Worm (Caenorhabditis elegans) whole organism, early embryonic: Measurements from ENCODE around the gene cut-3.

Experiments
- aly-1 ChIP-seq: sonication (generic microtip); optimal IDR thresholded peaks from 2 replicates; lab custom pipeline; 2016; ENCODE audit warnings: missing genetic modification characterization, missing compliant biosample characterization
- ama-1 ChIP-seq: fragments of 150-350 bp; optimal IDR thresholded peaks from 2 replicates; lab custom pipeline; 2014
- ets-7 ChIP-seq: sonication (generic microtip); optimal IDR thresholded peaks from 2 replicates; lab custom pipeline; 2016; ENCODE audit warnings: missing genotype, missing genetic modification characterization, missing compliant biosample characterization
- flt-1 ChIP-seq: fragments of 200-800 bp; sonication (Bioruptor generic); IDR thresholded peaks from 2 replicates; pipeline ENCODE4 v1.3.6; 2022; ENCODE audit warnings: missing genetic modification characterization, missing compliant biosample characterization
- hmbx-1 ChIP-seq: sonication (generic microtip); optimal IDR thresholded peaks from 2 replicates; lab custom pipeline; 2016; ENCODE audit warnings: mild to moderate bottlenecking, missing genetic modification characterization, missing compliant biosample characterization
- hmg-4 ChIP-seq: fragments of 200-800 bp; sonication (Bioruptor generic); optimal IDR thresholded peaks from 2 replicates; lab custom pipeline; 2018; ENCODE audit warnings: mild to moderate bottlenecking, missing genetic modification characterization, missing compliant biosample characterization
- hnd-1 ChIP-seq: sonication (generic microtip); optimal IDR thresholded peaks from 2 replicates; lab custom pipeline; 2016; ENCODE audit warnings: missing genetic modification characterization, missing compliant biosample characterization
- pes-1 ChIP-seq: fragments of 200-800 bp; sonication (Bioruptor generic); IDR thresholded peaks from 2 replicates; pipeline ENCODE4 v1.3.6; 2022; ENCODE audit warnings: missing genetic modification reagents, missing genetic modification characterization, missing compliant biosample characterization
- scrt-1 ChIP-seq: fragments of 200-800 bp; sonication (Bioruptor generic); IDR thresholded peaks from 2 replicates; pipeline ENCODE4 v1.3.6; 2022; ENCODE audit warnings: missing genetic modification characterization, missing compliant biosample characterization
- tbx-11 ChIP-seq: fragments of 200-800 bp; sonication (Bioruptor generic); IDR thresholded peaks from 2 replicates; pipeline ENCODE4 v1.3.6; 2022; ENCODE audit warnings: missing genetic modification characterization, missing compliant biosample characterization
- tbx-37 ChIP-seq: fragments of 200-800 bp; sonication (Bioruptor generic); conservative IDR thresholded peaks from 2 replicates; pipeline ENCODE4 v1.3.6; 2022; ENCODE audit warnings: missing genetic modification reagents, missing genetic modification characterization, missing compliant biosample characterization
- tra-4 ChIP-seq: sonication (generic microtip); optimal IDR thresholded peaks from 2 replicates; lab custom pipeline; 2017; ENCODE audit warnings: missing genetic modification characterization, missing compliant biosample characterization

ce11 chrII:8481731-8482253 lies 35.2 kb upstream of the cut-3 start, which contains the start of gene M05D6.5:
- no peak for TF ChIP-seq tbx-37 (GFP tag; lab: Robert Waterston, UW)
- no peak for TF ChIP-seq hnd-1 (tag; lab: Kevin White, UChicago)
- TF ChIP-seq ama-1 (lab: Kevin White, UChicago) = no peak
- TF ChIP-seq flt-1 = no peak
- TF ChIP-seq tra-4 = no peak
- no peak for TF ChIP-seq aly-1 (tag; lab: Kevin White, UChicago)
- no peak for TF ChIP-seq hmbx-1 (tag; lab: Kevin White, UChicago)
- no peak for TF ChIP-seq hmg-4
- no peak for TF ChIP-seq ets-7 (tag; lab: Kevin White, UChicago)
- no peak for TF ChIP-seq scrt-1 (GFP tag; lab: Robert Waterston, UW)
- TF ChIP-seq pes-1 = no peak
- TF ChIP-seq tbx-11 (GFP tag; lab: Robert Waterston, UW) = no peak
